Worm (Caenorhabditis elegans) whole organism, L1 larva: ENCODE data around the gene srh-47.

Source experiments
- C04F5.9 ChIP-seq: sonication (generic microtip); optimal IDR thresholded peaks from 2 replicates; lab custom pipeline; 2016; ENCODE audit warnings: missing genetic modification characterization, missing compliant biosample characterization
- C16A3.4 ChIP-seq: fragments of 150-350 bp; optimal IDR thresholded peaks from 2 replicates; lab custom pipeline; 2014; ENCODE audit warnings: missing biosample characterization, missing genetic modification characterization
- C34B4.2 ChIP-seq: sonication (generic microtip); optimal IDR thresholded peaks from 2 replicates; lab custom pipeline; 2017; ENCODE audit warnings: mild to moderate bottlenecking, missing genetic modification characterization, missing compliant biosample characterization
- F16B12.6 ChIP-seq: fragments of 150-350 bp; optimal IDR thresholded peaks from 2 replicates; lab custom pipeline; 2014; ENCODE audit warnings: missing biosample characterization, missing genetic modification characterization
- aly-2 ChIP-seq: fragments of 150-350 bp; optimal IDR thresholded peaks from 2 replicates; lab custom pipeline; 2014; ENCODE audit warnings: missing biosample characterization, missing genetic modification characterization
- ceh-8 ChIP-seq: fragments of 200-800 bp; sonication (Bioruptor generic); optimal IDR thresholded peaks from 2 replicates; lab custom pipeline; 2018; ENCODE audit warnings: mild to moderate bottlenecking, missing genetic modification characterization, moderate library complexity, missing compliant biosample characterization
- ceh-82 ChIP-seq, 3 experiments: fragments of 150-350 bp in 1 of 3; sonication (generic microtip) in 2 of 3; optimal IDR thresholded peaks; 2 replicates each; lab custom pipeline; 2014 to 2017; ENCODE audit warnings: missing biosample characterization in 3 of 3, missing genetic modification characterization in 3 of 3
- ceh-88 ChIP-seq: fragments of 200-800 bp; sonication (Bioruptor generic); IDR thresholded peaks from 2 replicates; pipeline ENCODE4 v1.3.6; 2022; ENCODE audit warnings: missing genetic modification characterization, missing compliant biosample characterization
- ces-1 ChIP-seq: fragments of 150-350 bp; optimal IDR thresholded peaks from 2 replicates; lab custom pipeline; 2014; ENCODE audit warnings: missing biosample characterization, missing genetic modification reagents, missing genetic modification characterization
- dpl-1 ChIP-seq, 3 experiments: fragments of 150-350 bp in 2 of 3; sonication (generic microtip) in 1 of 3; optimal IDR thresholded peaks; 2 replicates each; lab custom pipeline; 2014 to 2017; ENCODE audit warnings: missing biosample characterization in 3 of 3, missing genetic modification characterization in 3 of 3, missing genetic modification reagents in 3 of 3
- dsc-1 ChIP-seq: sonication (generic microtip); optimal IDR thresholded peaks from 2 replicates; lab custom pipeline; 2016; ENCODE audit warnings: mild to moderate bottlenecking, missing genetic modification characterization, missing compliant biosample characterization
- efl-3 ChIP-seq: fragments of 200-800 bp; sonication (Bioruptor generic); optimal IDR thresholded peaks from 2 replicates; lab custom pipeline; 2018; ENCODE audit warnings: mild to moderate bottlenecking, missing genetic modification characterization, missing compliant biosample characterization
- egl-27 ChIP-seq, 2 experiments: fragments of 150-350 bp in 1 of 2; sonication (generic microtip); optimal IDR thresholded peaks; 3 replicates each; lab custom pipeline; 2017 to 2018; ENCODE audit warnings: missing biosample characterization in 2 of 2, missing genetic modification characterization in 2 of 2, missing genetic modification reagents in 2 of 2
- elt-2 ChIP-seq: sonication (generic microtip); optimal IDR thresholded peaks from 2 replicates; lab custom pipeline; 2016; ENCODE audit warnings: missing genetic modification characterization, mild to moderate bottlenecking, inconsistent platforms, missing compliant biosample characterization, missing genetic modification reagents
- fkh-10 ChIP-seq: sonication (generic microtip); optimal IDR thresholded peaks from 2 replicates; lab custom pipeline; 2017; ENCODE audit warnings: missing biosample characterization, missing genetic modification reagents, missing genetic modification characterization
- fkh-4 ChIP-seq: sonication (generic microtip); optimal IDR thresholded peaks from 2 replicates; lab custom pipeline; 2016; ENCODE audit warnings: missing compliant biosample characterization, missing genetic modification characterization, borderline replicate concordance
- fkh-8 ChIP-seq: sonication (generic microtip); optimal IDR thresholded peaks from 2 replicates; lab custom pipeline; 2016; ENCODE audit warnings: mild to moderate bottlenecking, missing genetic modification characterization, missing compliant biosample characterization
- fos-1 ChIP-seq: fragments of 150-350 bp; optimal IDR thresholded peaks from 2 replicates; lab custom pipeline; 2014; ENCODE audit warnings: missing biosample characterization, missing genetic modification characterization
- grh-1 ChIP-seq: fragments of 200-800 bp; sonication (Bioruptor generic); IDR thresholded peaks from 2 replicates; pipeline ENCODE4 v1.3.6; 2022; ENCODE audit warnings: missing genetic modification reagents, missing genetic modification characterization, missing compliant biosample characterization
- hlh-17 ChIP-seq: fragments of 200-800 bp; sonication (Bioruptor generic); optimal IDR thresholded peaks from 2 replicates; lab custom pipeline; 2018; ENCODE audit warnings: missing genetic modification characterization, mild to moderate bottlenecking, missing compliant biosample characterization, moderate library complexity, borderline replicate concordance
- hlh-4 ChIP-seq: sonication (generic microtip); optimal IDR thresholded peaks from 2 replicates; lab custom pipeline; 2016; ENCODE audit warnings: mild to moderate bottlenecking, missing genetic modification characterization, missing compliant biosample characterization
- jun-1 ChIP-seq: fragments of 150-350 bp; optimal IDR thresholded peaks from 2 replicates; lab custom pipeline; 2014; ENCODE audit warnings: missing biosample characterization, missing genetic modification reagents, missing genetic modification characterization
- lin-13 ChIP-seq: fragments of 150-350 bp; optimal IDR thresholded peaks from 2 replicates; lab custom pipeline; 2014; ENCODE audit warnings: missing biosample characterization, missing genetic modification reagents, missing genetic modification characterization
- lin-39 ChIP-seq: fragments of 150-350 bp; optimal IDR thresholded peaks from 2 replicates; lab custom pipeline; 2014; ENCODE audit warnings: missing biosample characterization, missing genetic modification reagents, missing genetic modification characterization
- lir-3 ChIP-seq: sonication (generic microtip); optimal IDR thresholded peaks from 2 replicates; lab custom pipeline; 2016; ENCODE audit warnings: mild to moderate bottlenecking, missing genetic modification characterization, moderate library complexity, missing compliant biosample characterization; ENCODE audit not compliant: poor library complexity
- mdl-1 ChIP-seq, 2 experiments: fragments of 150-350 bp; optimal IDR thresholded peaks; 2 replicates each; lab custom pipeline; 2014 to 2017; ENCODE audit warnings: missing biosample characterization in 2 of 2, missing genetic modification characterization in 2 of 2, inconsistent platforms in 1 of 2
- mep-1 ChIP-seq: fragments of 150-350 bp; optimal IDR thresholded peaks from 2 replicates; lab custom pipeline; 2014; ENCODE audit warnings: missing biosample characterization, missing genetic modification characterization
- nhr-11 ChIP-seq: fragments of 150-350 bp; optimal IDR thresholded peaks from 2 replicates; lab custom pipeline; 2014; ENCODE audit warnings: missing biosample characterization, missing genetic modification characterization
- nhr-12 ChIP-seq: sonication (generic microtip); optimal IDR thresholded peaks from 2 replicates; lab custom pipeline; 2017; ENCODE audit warnings: missing biosample characterization, missing genetic modification characterization
- nhr-19 ChIP-seq: fragments of 200-800 bp; sonication (Bioruptor generic); conservative IDR thresholded peaks from 2 replicates; pipeline ENCODE4 v1.3.6; 2022; ENCODE audit warnings: missing genetic modification characterization, missing compliant biosample characterization
- nhr-20 ChIP-seq: sonication (generic microtip); optimal IDR thresholded peaks from 2 replicates; lab custom pipeline; 2016; ENCODE audit warnings: mild to moderate bottlenecking, missing genetic modification characterization, missing compliant biosample characterization
- nhr-237 ChIP-seq: fragments of 150-350 bp; optimal IDR thresholded peaks from 2 replicates; lab custom pipeline; 2014; ENCODE audit warnings: missing biosample characterization, missing genetic modification characterization
- nhr-28 ChIP-seq: fragments of 150-350 bp; optimal IDR thresholded peaks from 2 replicates; lab custom pipeline; 2014; ENCODE audit warnings: missing biosample characterization, missing genetic modification characterization
- nhr-47 ChIP-seq: sonication (generic microtip); optimal IDR thresholded peaks from 2 replicates; lab custom pipeline; 2016; ENCODE audit warnings: mild to moderate bottlenecking, missing genetic modification characterization, moderate library complexity, missing compliant biosample characterization
- nhr-71 ChIP-seq: sonication (generic microtip); optimal IDR thresholded peaks from 2 replicates; lab custom pipeline; 2016; ENCODE audit warnings: mild to moderate bottlenecking, missing genetic modification characterization, moderate library complexity, missing compliant biosample characterization
- pax-3 ChIP-seq: fragments of 200-800 bp; sonication (Bioruptor generic); optimal IDR thresholded peaks from 2 replicates; lab custom pipeline; 2018; ENCODE audit warnings: mild to moderate bottlenecking, missing genetic modification characterization, moderate library complexity, missing compliant biosample characterization
- pqm-1 ChIP-seq: sonication (generic microtip); optimal IDR thresholded peaks from 3 replicates; lab custom pipeline; 2017; ENCODE audit warnings: missing biosample characterization, missing genetic modification characterization
- rnt-1 ChIP-seq: sonication (generic microtip); optimal IDR thresholded peaks from 2 replicates; lab custom pipeline; 2016; ENCODE audit warnings: mild to moderate bottlenecking, missing genetic modification characterization, moderate library complexity, missing compliant biosample characterization
- snpc-4 ChIP-seq: fragments of 150-350 bp; optimal IDR thresholded peaks from 2 replicates; lab custom pipeline; 2014; ENCODE audit warnings: missing biosample characterization, missing genetic modification characterization
- snu-23 ChIP-seq: sonication (generic microtip); optimal IDR thresholded peaks from 2 replicates; lab custom pipeline; 2016; ENCODE audit warnings: missing genetic modification characterization, missing compliant biosample characterization
- sox-4 ChIP-seq: sonication (generic microtip); optimal IDR thresholded peaks from 2 replicates; lab custom pipeline; 2016; ENCODE audit warnings: missing genetic modification characterization, missing compliant biosample characterization
- sptf-1 ChIP-seq: fragments of 150-350 bp; optimal IDR thresholded peaks from 2 replicates; lab custom pipeline; 2014; ENCODE audit warnings: missing biosample characterization, missing genetic modification characterization
- sup-37 ChIP-seq: fragments of 200-800 bp; sonication (Bioruptor generic); optimal IDR thresholded peaks from 2 replicates; lab custom pipeline; 2018; ENCODE audit warnings: mild to moderate bottlenecking, missing genetic modification characterization, missing compliant biosample characterization
- tlp-1 ChIP-seq: fragments of 150-350 bp; optimal IDR thresholded peaks from 2 replicates; lab custom pipeline; 2014; ENCODE audit warnings: missing biosample characterization, missing genetic modification characterization
- unc-130 ChIP-seq: fragments of 150-350 bp; optimal IDR thresholded peaks from 2 replicates; lab custom pipeline; 2017; ENCODE audit warnings: missing biosample characterization, missing genetic modification characterization, inconsistent platforms
- unc-62 ChIP-seq: fragments of 150-350 bp; optimal IDR thresholded peaks from 2 replicates; lab custom pipeline; 2014; ENCODE audit warnings: missing biosample characterization, missing genetic modification reagents, missing genetic modification characterization
- unc-98 ChIP-seq: fragments of 200-800 bp; sonication (Bioruptor generic); IDR thresholded peaks from 2 replicates; pipeline ENCODE4 v1.3.6; 2022; ENCODE audit warnings: missing genetic modification characterization, missing compliant biosample characterization
- zag-1 ChIP-seq: fragments of 150-350 bp; optimal IDR thresholded peaks from 2 replicates; lab custom pipeline; 2014; ENCODE audit warnings: missing biosample characterization, missing genetic modification characterization
- zip-4 ChIP-seq: fragments of 200-800 bp; sonication (Bioruptor generic); optimal IDR thresholded peaks from 2 replicates; lab custom pipeline; 2018; ENCODE audit warnings: mild to moderate bottlenecking, missing genetic modification characterization, moderate library complexity, missing compliant biosample characterization
- ztf-11 ChIP-seq, 2 experiments: sonication (generic microtip); optimal IDR thresholded peaks; 2 replicates each; lab custom pipeline; 2016 to 2017; ENCODE audit warnings: missing genetic modification characterization in 2 of 2, missing biosample characterization in 1 of 2, missing compliant biosample characterization in 1 of 2
- ztf-4 ChIP-seq: fragments of 150-350 bp; optimal IDR thresholded peaks from 2 replicates; lab custom pipeline; 2014; ENCODE audit warnings: missing biosample characterization, missing genetic modification characterization

Gene srh-47

DNA sequence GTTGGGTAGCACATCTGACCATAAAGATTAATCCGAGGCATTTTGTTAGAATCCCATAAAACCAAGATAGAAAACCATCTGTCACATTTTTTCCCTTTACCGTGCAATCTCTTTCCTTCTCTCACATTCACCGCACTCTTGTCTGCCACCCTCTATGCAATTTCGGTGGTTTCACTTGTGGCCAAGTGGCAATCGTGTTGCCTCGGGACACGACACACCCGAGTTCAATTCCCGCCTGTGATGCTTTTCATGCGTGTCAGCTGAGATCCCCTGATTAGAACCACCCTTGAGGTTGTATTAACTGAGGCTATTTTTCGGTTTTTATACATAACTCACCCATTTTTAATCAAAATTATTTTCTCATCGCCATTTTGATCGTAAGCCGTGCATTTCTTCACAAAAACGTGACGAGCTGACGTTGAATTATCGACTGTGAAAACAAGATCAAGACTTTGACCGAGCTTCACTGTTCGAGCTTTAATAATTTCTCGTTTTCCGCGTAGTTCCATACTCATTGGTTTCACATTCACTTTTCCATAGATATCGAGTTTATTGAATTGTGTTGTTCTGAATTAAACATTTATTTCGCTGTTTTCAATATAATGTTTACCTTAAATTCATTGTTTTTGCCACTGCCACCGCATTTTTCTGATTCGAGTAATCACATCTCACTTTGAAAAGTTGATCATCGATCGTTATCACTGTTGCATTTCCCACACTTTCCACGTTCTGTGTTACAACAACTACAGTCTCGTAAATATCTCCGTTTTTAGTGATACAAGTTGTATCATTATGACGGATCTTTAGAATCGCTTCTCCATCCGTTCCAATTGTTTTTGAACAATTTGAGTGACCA, 13.8 kb upstream of the srh-47 start (continued):
- peak; percentile 45 for TF ChIP-seq ceh-8 (GFP tag; lab: Kevin White, UChicago)
- peak; percentile 25 for TF ChIP-seq aly-2 (tag; lab: Kevin White, UChicago)
- TF ChIP-seq nhr-11 (tag; lab: Kevin White, UChicago) = no peak
- TF ChIP-seq sox-4 (tag; lab: Kevin White, UChicago) = peak; percentile 16
- no peak for TF ChIP-seq C04F5.9 (tag; lab: Kevin White, UChicago)
- peak; percentile 82 for TF ChIP-seq mep-1 (tag; lab: Kevin White, UChicago)
- no peak for TF ChIP-seq ces-1
- peak; percentile 56 for TF ChIP-seq unc-130 (tag; lab: Kevin White, UChicago)
- TF ChIP-seq ceh-82 (tag; optimal IDR thresholded peaks at IDR 0.05; lab: Kevin White, UChicago) = peak; percentile 75 to 86 (median 79)
- TF ChIP-seq F16B12.6 = peak; percentile 3
- TF ChIP-seq nhr-12 = no peak
- peak; percentile 59 for TF ChIP-seq lin-13
- no peak for TF ChIP-seq hlh-4 (tag; lab: Kevin White, UChicago)
- TF ChIP-seq pax-3 (tag; lab: Kevin White, UChicago) = peak; percentile 35
- TF ChIP-seq dpl-1 (GFP tag; optimal IDR thresholded peaks at IDR 0.05; lab: Kevin White, UChicago) = peak; percentile 16 to 52 (median 33)
- no peak for TF ChIP-seq nhr-237 (tag; lab: Kevin White, UChicago)
- TF ChIP-seq efl-3 (GFP tag; lab: Kevin White, UChicago) = peak; percentile 64
- peak; percentile 70 for TF ChIP-seq snu-23 (GFP tag; lab: Kevin White, UChicago)
- no peak for TF ChIP-seq sptf-1 (tag; lab: Kevin White, UChicago)
- peak; percentile 83 for TF ChIP-seq nhr-20 (tag; lab: Kevin White, UChicago)
- TF ChIP-seq ceh-88 = no peak
- peak; percentile 80 for TF ChIP-seq nhr-71 (tag; lab: Kevin White, UChicago)
- TF ChIP-seq fkh-10 = peak; percentile 7
- peak; percentile 82 for TF ChIP-seq jun-1
- peak; percentile 32 for TF ChIP-seq lin-39 (tag; lab: Kevin White, UChicago)
- no peak for TF ChIP-seq unc-98 (GFP tag; lab: Robert Waterston, UW)
- no peak for TF ChIP-seq fkh-8
- TF ChIP-seq rnt-1 (tag; lab: Kevin White, UChicago) = peak; percentile 82
- TF ChIP-seq hlh-17 (GFP tag; lab: Kevin White, UChicago) = no peak
- TF ChIP-seq mdl-1 (tag; optimal IDR thresholded peaks at IDR 0.05; lab: Kevin White, UChicago) = peak in 1 of 2 experiments; percentile 85
- TF ChIP-seq C34B4.2 (tag; lab: Kevin White, UChicago) = no peak
- TF ChIP-seq nhr-28 (tag; lab: Kevin White, UChicago) = no peak
- peak; percentile 65 for TF ChIP-seq grh-1
- TF ChIP-seq tlp-1 (tag; lab: Kevin White, UChicago) = no peak
- TF ChIP-seq zip-4 (GFP tag; lab: Kevin White, UChicago) = peak; percentile 51
- no peak for TF ChIP-seq pqm-1
- TF ChIP-seq snpc-4 (tag; lab: Kevin White, UChicago) = peak; percentile 70
- TF ChIP-seq sup-37 (GFP tag; lab: Kevin White, UChicago) = peak; percentile 52
- peak; percentile 60 for TF ChIP-seq fos-1 (tag; lab: Kevin White, UChicago)
- peak in 1 of 2 experiments; percentile 80 for TF ChIP-seq ztf-11 (tag; optimal IDR thresholded peaks at IDR 0.05; lab: Kevin White, UChicago)
- TF ChIP-seq dsc-1 (tag; lab: Kevin White, UChicago) = peak; percentile 84
- peak; percentile 75 for TF ChIP-seq nhr-47
- no peak for TF ChIP-seq unc-62 (GFP tag; lab: Kevin White, UChicago)
- TF ChIP-seq ztf-4 (tag; lab: Kevin White, UChicago) = peak; percentile 8
- peak; percentile 78 for TF ChIP-seq nhr-19
- TF ChIP-seq egl-27 (tag; optimal IDR thresholded peaks at IDR 0.05; lab: Kevin White, UChicago) = no peak
- TF ChIP-seq zag-1 (tag; lab: Kevin White, UChicago) = no peak
- TF ChIP-seq elt-2 (tag; lab: Kevin White, UChicago) = peak; percentile 66
- TF ChIP-seq lir-3 (tag; lab: Kevin White, UChicago) = peak; percentile 48
- peak; percentile 81 for TF ChIP-seq C16A3.4 (tag; lab: Kevin White, UChicago)
- TF ChIP-seq fkh-4 (tag; lab: Kevin White, UChicago) = no peak
